Fruit fly (Drosophila melanogaster) whole organism: ENCODE results near the gene Gtpx.

Experiments used
- CG8478 ChIP-seq: fragments of >200 bp; optimal IDR thresholded peaks from 2 replicates; lab custom pipeline; 2018; ENCODE audit warnings: inconsistent platforms
- Dll ChIP-seq: fragments of >200 bp; optimal IDR thresholded peaks from 2 replicates; lab custom pipeline; 2017
- pan ChIP-seq: fragments of >200 bp; optimal IDR thresholded peaks from 2 replicates; lab custom pipeline; 2017
- usp ChIP-seq: fragments of >200 bp; optimal IDR thresholded peaks from 2 replicates; lab custom pipeline; 2017; ENCODE audit warnings: missing biosample characterization, missing genetic modification characterization, mixed read lengths

DNA sequence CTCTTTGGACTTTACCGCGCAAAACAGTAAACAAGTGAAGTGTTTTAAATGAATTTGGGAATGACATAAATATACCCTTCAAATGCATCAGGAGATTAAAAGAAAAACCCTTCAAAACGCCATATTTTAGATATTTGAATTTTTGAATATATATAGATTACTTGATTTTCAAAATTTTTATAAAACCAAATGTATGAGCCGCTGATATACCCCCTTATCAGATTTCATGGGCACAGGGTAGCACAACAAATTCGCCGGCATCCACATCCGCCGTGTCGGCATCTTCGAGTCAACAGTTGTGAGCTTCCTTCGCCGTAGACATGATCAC lies 51.9 kb downstream of the Gtpx start, which contains the start of gene Ids:
- TF ChIP-seq usp (GFP tag; lab: Kevin White, UChicago), result no peak
- TF ChIP-seq Dll, result no peak
- TF ChIP-seq pan (lab: Kevin White, UChicago), result peak; percentile 84
- no peak for TF ChIP-seq CG8478 (lab: Kevin White, UChicago)
